Fruit fly (Drosophila melanogaster) whole organism, adult: ENCODE results near the gene CG33269.

ENCODE experiments used
- CG11617 ChIP-seq: fragments of 200-800 bp; sonication (Bioruptor generic); optimal IDR thresholded peaks from 2 replicates; lab custom pipeline; 2017; ENCODE audit warnings: mild to moderate bottlenecking, missing biosample characterization, missing genetic modification reagents, missing genetic modification characterization
- CG12768 ChIP-seq: fragments of 200-800 bp; sonication (Bioruptor generic); optimal IDR thresholded peaks from 2 replicates; lab custom pipeline; 2017; ENCODE audit warnings: missing biosample characterization, missing genetic modification characterization, mild to moderate bottlenecking, moderate library complexity, missing genetic modification reagents
- CG1620 ChIP-seq: fragments of 200-800 bp; sonication (Bioruptor generic); optimal IDR thresholded peaks from 2 replicates; lab custom pipeline; 2016; ENCODE audit warnings: missing biosample characterization, missing genetic modification characterization
- CG33017 ChIP-seq: fragments of 200-800 bp; sonication (Bioruptor generic); optimal IDR thresholded peaks from 2 replicates; lab custom pipeline; 2018; ENCODE audit warnings: missing biosample characterization, mild to moderate bottlenecking, missing genetic modification characterization, moderate library complexity
- CG5204 ChIP-seq: fragments of 200-800 bp; sonication (Bioruptor generic); optimal IDR thresholded peaks from 2 replicates; lab custom pipeline; 2016; ENCODE audit warnings: missing biosample characterization, missing genetic modification characterization
- CG7045 ChIP-seq: fragments of 200-800 bp; sonication (Bioruptor generic); optimal IDR thresholded peaks from 2 replicates; lab custom pipeline; 2017; ENCODE audit warnings: missing biosample characterization, mild to moderate bottlenecking, missing genetic modification characterization
- Crg-1 ChIP-seq: fragments of 200-800 bp; sonication (Bioruptor generic); optimal IDR thresholded peaks from 2 replicates; lab custom pipeline; 2016; ENCODE audit warnings: missing biosample characterization, missing genetic modification characterization
- bab1 ChIP-seq: fragments of 200-800 bp; sonication (Bioruptor generic); optimal IDR thresholded peaks from 3 replicates; lab custom pipeline; 2019; ENCODE audit warnings: missing biosample characterization, mild to moderate bottlenecking, missing genetic modification characterization, moderate library complexity
- cic ChIP-seq: fragments of 200-800 bp; sonication (Bioruptor generic); optimal IDR thresholded peaks from 2 replicates; lab custom pipeline; 2017; ENCODE audit warnings: missing biosample characterization, mild to moderate bottlenecking, missing genetic modification characterization, moderate library complexity
- cnc ChIP-seq, 2 experiments: fragments of >200 bp; optimal IDR thresholded peaks; 2 replicates each; lab custom pipeline; 2017
- ovo ChIP-seq: fragments of 200-800 bp; sonication (Bioruptor generic); optimal IDR thresholded peaks from 2 replicates; lab custom pipeline; 2016; ENCODE audit warnings: missing biosample characterization, missing genetic modification characterization

- TF ChIP-seq CG33017 (tag; lab: Kevin White, UChicago) (no peak), CG5204 (GFP tag; lab: Kevin White, UChicago) (no peak), cnc (optimal IDR thresholded peaks at IDR 0.05; lab: Kevin White, UChicago) (no peak), CG7045 (GFP tag; lab: Kevin White, UChicago) (no peak), CG11617 (no peak), bab1 (GFP tag; lab: Kevin White, UChicago) (no peak), CG1620 (GFP tag; lab: Kevin White, UChicago) (no peak), cic (no peak), Crg-1 (GFP tag; lab: Kevin White, UChicago) (no peak), ovo (GFP tag; lab: Kevin White, UChicago) (no peak), CG12768 (no peak)
These were observed 2.1 kb downstream of the CG33269 start, which contains the start of gene CG43390 for dm6 chr3L:11579919-11580318.
